Worm (Caenorhabditis elegans) whole organism, L3 larva: ENCODE measurements around the gene anat-1.

ENCODE experiments used
- R02D3.7 ChIP-seq: fragments of 150-350 bp; optimal IDR thresholded peaks from 2 replicates; lab custom pipeline; 2014; ENCODE audit warnings: missing biosample characterization, missing genetic modification characterization
- ZK546.5 ChIP-seq: sonication (generic microtip); optimal IDR thresholded peaks from 2 replicates; lab custom pipeline; 2017; ENCODE audit warnings: missing biosample characterization, missing genetic modification characterization
- aly-2 ChIP-seq: fragments of 150-350 bp; optimal IDR thresholded peaks from 2 replicates; lab custom pipeline; 2014; ENCODE audit warnings: missing biosample characterization, missing genetic modification characterization
- ama-1 ChIP-seq: fragments of 150-350 bp; optimal IDR thresholded peaks from 2 replicates; lab custom pipeline; 2018
- ceh-16 ChIP-seq: sonication (generic microtip); optimal IDR thresholded peaks from 2 replicates; lab custom pipeline; 2017; ENCODE audit warnings: missing biosample characterization, missing genetic modification characterization
- ceh-28 ChIP-seq: fragments of 150-350 bp; optimal IDR thresholded peaks from 2 replicates; lab custom pipeline; 2014; ENCODE audit warnings: missing biosample characterization, missing genetic modification reagents, missing genetic modification characterization
- ceh-82 ChIP-seq: fragments of 150-350 bp; optimal IDR thresholded peaks from 2 replicates; lab custom pipeline; 2014; ENCODE audit warnings: missing biosample characterization, missing genetic modification characterization
- daf-12 ChIP-seq: fragments of 150-350 bp; optimal IDR thresholded peaks from 2 replicates; lab custom pipeline; 2014; ENCODE audit warnings: missing biosample characterization, missing genetic modification reagents, missing genetic modification characterization
- egl-27 ChIP-seq: sonication (generic microtip); optimal IDR thresholded peaks from 4 replicates; lab custom pipeline; 2017; ENCODE audit warnings: missing biosample characterization, missing genetic modification reagents, missing genetic modification characterization
- egl-5 ChIP-seq: fragments of 150-350 bp; optimal IDR thresholded peaks from 2 replicates; lab custom pipeline; 2017; ENCODE audit warnings: missing biosample characterization, missing genetic modification reagents, missing genetic modification characterization, inconsistent platforms
- elt-1 ChIP-seq: fragments of 150-350 bp; optimal IDR thresholded peaks from 2 replicates; lab custom pipeline; 2014; ENCODE audit warnings: missing biosample characterization, missing genetic modification characterization
- elt-2 ChIP-seq: sonication (generic microtip); optimal IDR thresholded peaks from 2 replicates; lab custom pipeline; 2016; ENCODE audit warnings: missing genetic modification reagents, mild to moderate bottlenecking, missing genetic modification characterization, missing compliant biosample characterization
- elt-3 ChIP-seq, 3 experiments: fragments of 150-350 bp in 1 of 3; sonication (generic microtip) in 2 of 3; optimal IDR thresholded peaks; 2 replicates in 2 of 3; 4 replicates in 1 of 3; lab custom pipeline; 2014 to 2017; ENCODE audit warnings: missing biosample characterization in 3 of 3, missing genetic modification characterization in 3 of 3
- eor-1 ChIP-seq, 2 experiments: fragments of 150-350 bp; optimal IDR thresholded peaks; 2 replicates each; lab custom pipeline; 2014 to 2018; ENCODE audit warnings: missing biosample characterization in 2 of 2, missing genetic modification characterization in 2 of 2
- fkh-10 ChIP-seq: sonication (generic microtip); optimal IDR thresholded peaks from 2 replicates; lab custom pipeline; 2017; ENCODE audit warnings: missing biosample characterization, missing genetic modification reagents, missing genetic modification characterization
- fkh-2 ChIP-seq: fragments of 150-350 bp; optimal IDR thresholded peaks from 2 replicates; lab custom pipeline; 2014; ENCODE audit warnings: missing biosample characterization, missing genetic modification reagents, missing genetic modification characterization
- fos-1 ChIP-seq: fragments of 150-350 bp; optimal IDR thresholded peaks from 2 replicates; lab custom pipeline; 2014; ENCODE audit warnings: missing biosample characterization, missing genetic modification characterization
- hmg-11 ChIP-seq: sonication (generic microtip); optimal IDR thresholded peaks from 2 replicates; lab custom pipeline; 2016; ENCODE audit warnings: missing genetic modification characterization, missing compliant biosample characterization
- jun-1 ChIP-seq: fragments of 150-350 bp; optimal IDR thresholded peaks from 2 replicates; lab custom pipeline; 2014; ENCODE audit warnings: missing biosample characterization, missing genetic modification reagents, missing genetic modification characterization
- lin-15B ChIP-seq: fragments of 150-350 bp; optimal IDR thresholded peaks from 2 replicates; lab custom pipeline; 2014; ENCODE audit warnings: missing biosample characterization, missing genetic modification characterization
- lin-39 ChIP-seq: fragments of 150-350 bp; optimal IDR thresholded peaks from 2 replicates; lab custom pipeline; 2018; ENCODE audit warnings: missing biosample characterization, missing genetic modification reagents, missing genetic modification characterization
- mdl-1 ChIP-seq: fragments of 150-350 bp; optimal IDR thresholded peaks from 2 replicates; lab custom pipeline; 2014; ENCODE audit warnings: missing biosample characterization, missing genetic modification characterization
- nfya-1 ChIP-seq: sonication (generic microtip); optimal IDR thresholded peaks from 2 replicates; lab custom pipeline; 2017; ENCODE audit warnings: missing genetic modification characterization, mild to moderate bottlenecking, missing compliant biosample characterization, antibody characterized with exemption, moderate library complexity; ENCODE audit not compliant: insufficient read depth
- nhr-11 ChIP-seq: fragments of 150-350 bp; optimal IDR thresholded peaks from 2 replicates; lab custom pipeline; 2014; ENCODE audit warnings: missing biosample characterization, missing genetic modification characterization
- nhr-12 ChIP-seq: fragments of 150-350 bp; optimal IDR thresholded peaks from 2 replicates; lab custom pipeline; 2014; ENCODE audit warnings: missing biosample characterization, missing genetic modification characterization
- nhr-25 ChIP-seq: sonication (generic microtip); optimal IDR thresholded peaks from 2 replicates; lab custom pipeline; 2017; ENCODE audit warnings: missing biosample characterization, missing genetic modification characterization
- nhr-28 ChIP-seq: fragments of 150-350 bp; optimal IDR thresholded peaks from 2 replicates; lab custom pipeline; 2014; ENCODE audit warnings: missing biosample characterization, missing genetic modification characterization
- nhr-43 ChIP-seq: sonication (generic microtip); optimal IDR thresholded peaks from 2 replicates; lab custom pipeline; 2016; ENCODE audit warnings: mild to moderate bottlenecking, missing genetic modification characterization, missing compliant biosample characterization; ENCODE audit not compliant: poor library complexity, severe bottlenecking
- nhr-77 ChIP-seq: fragments of 150-350 bp; optimal IDR thresholded peaks from 2 replicates; lab custom pipeline; 2014; ENCODE audit warnings: missing biosample characterization, missing genetic modification characterization
- pha-4 ChIP-seq: fragments of 150-350 bp; optimal IDR thresholded peaks from 2 replicates; lab custom pipeline; 2014; ENCODE audit warnings: missing biosample characterization, missing genetic modification reagents, missing genetic modification characterization
- pqm-1 ChIP-seq: fragments of 150-350 bp; optimal IDR thresholded peaks from 2 replicates; lab custom pipeline; 2017; ENCODE audit warnings: missing biosample characterization, missing genetic modification characterization, inconsistent platforms
- sea-2 ChIP-seq: fragments of 150-350 bp; sonication (generic microtip); optimal IDR thresholded peaks from 4 replicates; lab custom pipeline; 2014; ENCODE audit warnings: missing biosample characterization, missing genetic modification reagents, missing genetic modification characterization
- skn-1 ChIP-seq: fragments of 150-350 bp; optimal IDR thresholded peaks from 2 replicates; lab custom pipeline; 2014; ENCODE audit warnings: missing biosample characterization, missing genetic modification characterization
- snpc-4 ChIP-seq: fragments of 150-350 bp; optimal IDR thresholded peaks from 2 replicates; lab custom pipeline; 2014; ENCODE audit warnings: missing biosample characterization, missing genetic modification characterization
- tbx-2 ChIP-seq: sonication (generic microtip); optimal IDR thresholded peaks from 2 replicates; lab custom pipeline; 2016; ENCODE audit warnings: mild to moderate bottlenecking, missing genetic modification characterization, missing compliant biosample characterization
- unc-39 ChIP-seq: sonication (generic microtip); optimal IDR thresholded peaks from 4 replicates; lab custom pipeline; 2017; ENCODE audit warnings: missing biosample characterization, missing genetic modification characterization
- unc-62 ChIP-seq: fragments of 150-350 bp; sonication (generic microtip); optimal IDR thresholded peaks from 4 replicates; lab custom pipeline; 2014; ENCODE audit warnings: missing biosample characterization, missing genetic modification reagents, missing genetic modification characterization
- zag-1 ChIP-seq: fragments of 150-350 bp; optimal IDR thresholded peaks from 2 replicates; lab custom pipeline; 2014; ENCODE audit warnings: missing biosample characterization, missing genetic modification characterization
- ztf-4 ChIP-seq: fragments of 150-350 bp; optimal IDR thresholded peaks from 2 replicates; lab custom pipeline; 2014; ENCODE audit warnings: missing biosample characterization, missing genetic modification characterization

The anat-1 gene

ce11 chrIV:6804815-6805214, 34.2 kb downstream of the anat-1 start, which contains the start of gene C17H12.37:
Gene C17H12.37 (plus strand): TSS chrIV:6805115.
- TF ChIP-seq elt-2 (tag; lab: Kevin White, UChicago) (peak; percentile 5), egl-27 (tag; lab: Kevin White, UChicago) (no peak)

ce11 chrIV:6806475-6807063, 35.9 kb downstream of the anat-1 start, which contains the start of gene C17H12.10:
Gene C17H12.10 (plus strand): TSS chrIV:6806799.
- TF ChIP-seq lin-39 (tag; lab: Kevin White, UChicago) (peak; percentile 67), elt-3 (tag; optimal IDR thresholded peaks at IDR 0.05; lab: Kevin White, UChicago) (no peak), fkh-10 (peak; percentile 41), jun-1 (tag; lab: Kevin White, UChicago) (no peak), elt-1 (tag; lab: Kevin White, UChicago) (peak; percentile 71), nhr-43 (tag; lab: Kevin White, UChicago) (no peak), nhr-11 (tag; lab: Kevin White, UChicago) (no peak), unc-62 (GFP tag; lab: Kevin White, UChicago) (no peak), ZK546.5 (tag; lab: Kevin White, UChicago) (no peak), fkh-2 (tag; lab: Kevin White, UChicago) (no peak), eor-1 (tag; optimal IDR thresholded peaks at IDR 0.05; lab: Kevin White, UChicago) (no peak), lin-15B (tag; lab: Kevin White, UChicago) (peak; percentile 28), elt-2 (tag; lab: Kevin White, UChicago) (no peak), pha-4 (tag; lab: Kevin White, UChicago) (no peak), nfya-1 (tag; lab: Kevin White, UChicago) (peak; percentile 54), hmg-11 (tag; lab: Kevin White, UChicago) (peak; percentile 3), aly-2 (tag; lab: Kevin White, UChicago) (no peak), ceh-28 (tag; lab: Kevin White, UChicago) (no peak)

ce11 chrIV:6809756-6810155, 39.1 kb downstream of the anat-1 start:
- no peak for TF ChIP-seq snpc-4 (tag; lab: Kevin White, UChicago)
- no peak for TF ChIP-seq nhr-77 (tag; lab: Kevin White, UChicago)
- TF ChIP-seq ceh-16: no peak
- peak; percentile 64 for TF ChIP-seq fkh-10
- TF ChIP-seq ceh-82 (tag; lab: Kevin White, UChicago): no peak
- peak; percentile 16 for TF ChIP-seq ceh-28 (tag; lab: Kevin White, UChicago)
- no peak for TF ChIP-seq nhr-12 (tag; lab: Kevin White, UChicago)
- no peak for TF ChIP-seq ztf-4 (tag; lab: Kevin White, UChicago)
- no peak for TF ChIP-seq nhr-43 (tag; lab: Kevin White, UChicago)
- TF ChIP-seq aly-2 (tag; lab: Kevin White, UChicago): no peak
- TF ChIP-seq nhr-11 (tag; lab: Kevin White, UChicago): no peak
- no peak for TF ChIP-seq fkh-2 (tag; lab: Kevin White, UChicago)
- TF ChIP-seq egl-27 (tag; lab: Kevin White, UChicago): no peak
- no peak for TF ChIP-seq eor-1 (tag; optimal IDR thresholded peaks at IDR 0.05; lab: Kevin White, UChicago)
- TF ChIP-seq nhr-25 (tag; lab: Kevin White, UChicago): no peak
- peak; percentile 37 for TF ChIP-seq lin-15B (tag; lab: Kevin White, UChicago)
- TF ChIP-seq nhr-28: no peak
- no peak for TF ChIP-seq R02D3.7 (tag; lab: Kevin White, UChicago)
- TF ChIP-seq nfya-1 (tag; lab: Kevin White, UChicago): peak; percentile 76
- no peak for TF ChIP-seq egl-5
- TF ChIP-seq unc-62 (GFP tag; lab: Kevin White, UChicago): no peak
- TF ChIP-seq mdl-1 (tag; lab: Kevin White, UChicago): no peak
- TF ChIP-seq hmg-11 (tag; lab: Kevin White, UChicago): peak; percentile 97
- no peak for TF ChIP-seq elt-3 (tag; optimal IDR thresholded peaks at IDR 0.05; lab: Kevin White, UChicago)
- peak; percentile 74 for TF ChIP-seq lin-39 (tag; lab: Kevin White, UChicago)
- no peak for TF ChIP-seq daf-12 (tag; lab: Kevin White, UChicago)
- TF ChIP-seq elt-1 (tag; lab: Kevin White, UChicago): no peak
- TF ChIP-seq zag-1 (tag; lab: Kevin White, UChicago): no peak
- no peak for TF ChIP-seq sea-2 (GFP tag; lab: Kevin White, UChicago)
- TF ChIP-seq ZK546.5 (tag; lab: Kevin White, UChicago): no peak
- TF ChIP-seq fos-1 (tag; lab: Kevin White, UChicago): no peak
- peak; percentile 8 for TF ChIP-seq skn-1 (tag; lab: Kevin White, UChicago)
- peak; percentile 42 for TF ChIP-seq tbx-2 (tag; lab: Kevin White, UChicago)
- no peak for TF ChIP-seq ama-1 (lab: Kevin White, UChicago)
- no peak for TF ChIP-seq unc-39 (tag; lab: Kevin White, UChicago)
- TF ChIP-seq pqm-1 (tag; lab: Kevin White, UChicago): no peak
